Fruit fly (Drosophila melanogaster) whole organism, prepupa: ENCODE data around the gene MED20.
A peak's percentile ranks its signal among the peaks of the same experiment; 100 is the strongest.

Experiments
- Blimp-1 ChIP-seq: fragments of 200-800 bp; sonication (Bioruptor generic); optimal IDR thresholded peaks from 3 replicates; lab custom pipeline; 2017; ENCODE audit warnings: missing biosample characterization, missing genetic modification characterization, mild to moderate bottlenecking, moderate library complexity, missing genetic modification reagents
- CG10631 ChIP-seq: fragments of 200-800 bp; sonication (Bioruptor generic); optimal IDR thresholded peaks from 2 replicates; lab custom pipeline; 2016; ENCODE audit warnings: missing biosample characterization, missing genetic modification characterization
- CG10669 ChIP-seq: fragments of 200-800 bp; sonication (Bioruptor generic); optimal IDR thresholded peaks from 3 replicates; lab custom pipeline; 2018; ENCODE audit warnings: missing biosample characterization, mild to moderate bottlenecking, missing genetic modification characterization, moderate library complexity
- CG11294 ChIP-seq: fragments of 200-800 bp; sonication (Bioruptor generic); IDR thresholded peaks from 2 replicates; pipeline ENCODE4 v1.3.6; 2022; ENCODE audit warnings: missing biosample characterization, missing genetic modification characterization
- CG11902 ChIP-seq: fragments of 200-800 bp; sonication (Bioruptor generic); optimal IDR thresholded peaks from 3 replicates; lab custom pipeline; 2016; ENCODE audit warnings: missing biosample characterization, missing genetic modification characterization
- CG15336 ChIP-seq: fragments of 200-800 bp; sonication (Bioruptor generic); IDR thresholded peaks from 2 replicates; pipeline ENCODE4 v1.3.6; 2022; ENCODE audit warnings: missing biosample characterization, missing genetic modification characterization
- CG1621 ChIP-seq: fragments of 200-800 bp; sonication (Bioruptor generic); optimal IDR thresholded peaks from 3 replicates; lab custom pipeline; 2018; ENCODE audit warnings: missing biosample characterization, mild to moderate bottlenecking, missing genetic modification characterization
- CG16779 ChIP-seq: fragments of 200-800 bp; sonication (Bioruptor generic); optimal IDR thresholded peaks from 3 replicates; lab custom pipeline; 2017; ENCODE audit warnings: missing biosample characterization, mild to moderate bottlenecking, missing genetic modification characterization
- CG3032 ChIP-seq: fragments of 200-800 bp; optimal IDR thresholded peaks from 2 replicates; lab custom pipeline; 2019; ENCODE audit warnings: missing biosample characterization, mild to moderate bottlenecking, missing genetic modification characterization, moderate library complexity
- CG31627 ChIP-seq: fragments of 200-800 bp; sonication (Bioruptor generic); optimal IDR thresholded peaks from 3 replicates; lab custom pipeline; 2016; ENCODE audit warnings: missing biosample characterization, missing genetic modification characterization
- CG32006 ChIP-seq: fragments of 200-800 bp; sonication (Bioruptor generic); optimal IDR thresholded peaks from 3 replicates; lab custom pipeline; 2017; ENCODE audit warnings: missing biosample characterization, mild to moderate bottlenecking, missing genetic modification characterization
- CG34406 ChIP-seq: fragments of 200-800 bp; sonication (Bioruptor generic); optimal IDR thresholded peaks from 3 replicates; lab custom pipeline; 2016; ENCODE audit warnings: missing biosample characterization, missing genetic modification characterization
- CG6163 ChIP-seq: fragments of 200-800 bp; sonication (Bioruptor generic); IDR thresholded peaks from 3 replicates; pipeline ENCODE4 v1.3.6; 2022; ENCODE audit warnings: missing biosample characterization, missing genetic modification characterization
- CG6792 ChIP-seq: fragments of 200-800 bp; sonication (Bioruptor generic); optimal IDR thresholded peaks from 3 replicates; lab custom pipeline; 2016; ENCODE audit warnings: missing biosample characterization, missing genetic modification characterization
- CG6808 ChIP-seq: fragments of 200-800 bp; sonication (Bioruptor generic); optimal IDR thresholded peaks from 3 replicates; lab custom pipeline; 2017; ENCODE audit warnings: missing biosample characterization, missing genetic modification characterization, mild to moderate bottlenecking, moderate library complexity, missing genetic modification reagents
- CG7368 ChIP-seq: fragments of 200-800 bp; sonication (Bioruptor generic); optimal IDR thresholded peaks from 3 replicates; lab custom pipeline; 2016; ENCODE audit warnings: missing biosample characterization, missing genetic modification characterization
- CG8319 ChIP-seq: fragments of 200-800 bp; sonication (Bioruptor generic); optimal IDR thresholded peaks from 3 replicates; lab custom pipeline; 2016; ENCODE audit warnings: missing biosample characterization, missing genetic modification characterization
- CG8632 ChIP-seq: fragments of 200-800 bp; sonication (Bioruptor generic); optimal IDR thresholded peaks from 3 replicates; lab custom pipeline; 2016; ENCODE audit warnings: missing biosample characterization, missing genetic modification characterization
- CG9139 ChIP-seq: fragments of 200-800 bp; sonication (Bioruptor generic); optimal IDR thresholded peaks from 3 replicates; lab custom pipeline; 2017; ENCODE audit warnings: missing biosample characterization, mild to moderate bottlenecking, missing genetic modification characterization
- Eip75B ChIP-seq: fragments of 200-800 bp; sonication (Bioruptor generic); optimal IDR thresholded peaks from 3 replicates; lab custom pipeline; 2016; ENCODE audit warnings: missing biosample characterization, missing genetic modification characterization
- Eip78C ChIP-seq: fragments of 200-800 bp; sonication (Bioruptor generic); peaks from one replicate; lab custom pipeline; 2016; ENCODE audit warnings: missing biosample characterization, missing genetic modification characterization
- Eip93F ChIP-seq: fragments of 200-800 bp; sonication (Bioruptor generic); optimal IDR thresholded peaks from 2 replicates; lab custom pipeline; 2016; ENCODE audit warnings: missing biosample characterization, mild to moderate bottlenecking, missing genetic modification characterization
- Ets21C ChIP-seq: fragments of 200-800 bp; sonication (Bioruptor generic); optimal IDR thresholded peaks from 3 replicates; lab custom pipeline; 2016; ENCODE audit warnings: missing biosample characterization, missing genetic modification characterization
- Gug ChIP-seq: fragments of 200-800 bp; sonication (Bioruptor generic); IDR thresholded peaks from 2 replicates; pipeline ENCODE4 v1.3.6; 2022; ENCODE audit warnings: missing biosample characterization, missing genetic modification characterization
- Hr38 ChIP-seq: sonication (Bioruptor generic); optimal IDR thresholded peaks from 2 replicates; lab custom pipeline; 2016; ENCODE audit warnings: missing biosample characterization, missing genetic modification characterization
- Hr39 ChIP-seq: fragments of 200-800 bp; sonication (Bioruptor generic); optimal IDR thresholded peaks from 2 replicates; lab custom pipeline; 2016; ENCODE audit warnings: missing biosample characterization, missing genetic modification characterization
- Hr4 ChIP-seq: fragments of 200-800 bp; sonication (Bioruptor generic); optimal IDR thresholded peaks from 3 replicates; lab custom pipeline; 2016; ENCODE audit warnings: missing biosample characterization, missing genetic modification characterization
- Lpt ChIP-seq: fragments of 200-800 bp; sonication (Bioruptor generic); optimal IDR thresholded peaks from 3 replicates; lab custom pipeline; 2016; ENCODE audit warnings: missing biosample characterization, missing genetic modification characterization
- Met ChIP-seq: fragments of 200-800 bp; sonication (Bioruptor generic); optimal IDR thresholded peaks from 3 replicates; lab custom pipeline; 2016; ENCODE audit warnings: missing biosample characterization, missing genetic modification characterization
- OdsH ChIP-seq: fragments of 200-800 bp; sonication (Bioruptor generic); optimal IDR thresholded peaks from 3 replicates; lab custom pipeline; 2016; ENCODE audit warnings: missing biosample characterization, missing genetic modification characterization
- Smox ChIP-seq: fragments of 200-800 bp; sonication (Bioruptor generic); optimal IDR thresholded peaks from 3 replicates; lab custom pipeline; 2016; ENCODE audit warnings: missing biosample characterization, missing genetic modification characterization
- Sox102F ChIP-seq: fragments of 200-800 bp; sonication (Bioruptor generic); optimal IDR thresholded peaks from 2 replicates; lab custom pipeline; 2016; ENCODE audit warnings: missing biosample characterization, mild to moderate bottlenecking, missing genetic modification characterization
- Sox14 ChIP-seq: fragments of 200-800 bp; sonication (Bioruptor generic); optimal IDR thresholded peaks from 3 replicates; lab custom pipeline; 2016; ENCODE audit warnings: missing biosample characterization, missing genetic modification characterization
- Sox15 ChIP-seq: fragments of 200-800 bp; sonication (Bioruptor generic); optimal IDR thresholded peaks from 3 replicates; lab custom pipeline; 2016; ENCODE audit warnings: missing biosample characterization, missing genetic modification characterization
- achi ChIP-seq: fragments of 200-800 bp; sonication (Bioruptor generic); optimal IDR thresholded peaks from 3 replicates; lab custom pipeline; 2016; ENCODE audit warnings: missing biosample characterization, missing genetic modification characterization
- acj6 ChIP-seq: fragments of 200-800 bp; sonication (Bioruptor generic); optimal IDR thresholded peaks from 3 replicates; lab custom pipeline; 2016; ENCODE audit warnings: missing biosample characterization, missing genetic modification characterization
- dac ChIP-seq: fragments of 200-800 bp; sonication (Bioruptor generic); optimal IDR thresholded peaks from 2 replicates; lab custom pipeline; 2017; ENCODE audit warnings: missing biosample characterization, mild to moderate bottlenecking, missing genetic modification characterization
- dsx ChIP-seq: fragments of 200-800 bp; optimal IDR thresholded peaks from 3 replicates; lab custom pipeline; 2019; ENCODE audit warnings: missing biosample characterization, mild to moderate bottlenecking, missing genetic modification characterization, moderate library complexity; ENCODE audit not compliant: poor library complexity, severe bottlenecking
- eg ChIP-seq: fragments of 200-800 bp; sonication (Bioruptor generic); IDR thresholded peaks from 3 replicates; pipeline ENCODE4 v1.3.6; 2022; ENCODE audit warnings: missing biosample characterization, missing genetic modification characterization
- fd59A ChIP-seq: fragments of 200-800 bp; sonication (Bioruptor generic); optimal IDR thresholded peaks from 2 replicates; lab custom pipeline; 2017; ENCODE audit warnings: missing biosample characterization, mild to moderate bottlenecking, missing genetic modification characterization, missing genetic modification reagents
- fd85E ChIP-seq: fragments of 200-800 bp; sonication (Bioruptor generic); optimal IDR thresholded peaks from 3 replicates; lab custom pipeline; 2016; ENCODE audit warnings: missing biosample characterization, missing genetic modification characterization
- lz ChIP-seq: fragments of 200-800 bp; sonication (Bioruptor generic); optimal IDR thresholded peaks from 3 replicates; lab custom pipeline; 2016; ENCODE audit warnings: missing biosample characterization, missing genetic modification characterization
- pdm3 ChIP-seq: fragments of 200-800 bp; sonication (Bioruptor generic); optimal IDR thresholded peaks from 3 replicates; lab custom pipeline; 2016; ENCODE audit warnings: missing biosample characterization, missing genetic modification characterization
- salr ChIP-seq, 2 experiments: fragments of 200-800 bp; sonication (Bioruptor generic); optimal IDR thresholded peaks; 3 replicates each; lab custom pipeline; 2016 to 2018; ENCODE audit warnings: missing biosample characterization in 2 of 2, missing genetic modification characterization in 2 of 2, mild to moderate bottlenecking in 1 of 2
- ss ChIP-seq, 2 experiments: fragments of 200-800 bp; sonication (Bioruptor generic); optimal IDR thresholded peaks; 2 replicates in 1 of 2; 3 replicates in 1 of 2; lab custom pipeline; 2017 to 2018; ENCODE audit warnings: mild to moderate bottlenecking in 2 of 2, missing biosample characterization in 2 of 2, missing genetic modification characterization in 2 of 2, moderate library complexity in 1 of 2
- svp ChIP-seq: fragments of 200-800 bp; sonication (Bioruptor generic); peaks from one replicate; lab custom pipeline; 2016; ENCODE audit warnings: missing biosample characterization, missing genetic modification characterization
- vri ChIP-seq: fragments of 200-800 bp; sonication (Bioruptor generic); optimal IDR thresholded peaks from 3 replicates; lab custom pipeline; 2016; ENCODE audit warnings: missing biosample characterization, mild to moderate bottlenecking, missing genetic modification characterization

The MED20 gene

DNA sequence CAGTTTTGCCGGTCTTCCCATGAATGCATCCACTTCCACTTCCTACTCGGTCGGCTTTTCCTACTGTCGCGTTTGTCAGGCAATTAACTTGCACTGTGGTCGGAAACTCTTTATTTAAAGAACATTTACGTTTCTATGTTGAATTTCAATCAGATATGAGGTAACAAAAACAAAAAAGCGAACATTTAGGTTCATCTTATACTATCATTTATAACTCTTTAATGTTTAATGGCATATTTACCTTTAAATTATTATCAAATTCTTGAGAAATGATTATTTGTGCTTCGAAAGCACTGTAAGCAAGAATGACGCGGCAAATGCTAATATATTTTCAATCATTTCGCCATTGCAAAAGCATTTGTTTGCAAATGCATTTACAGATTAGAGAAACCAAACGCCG, 38.9 kb downstream of the MED20 start (continued):
- TF ChIP-seq Blimp-1 (GFP tag; lab: Kevin White, UChicago) (no peak), fd59A (GFP tag; lab: Kevin White, UChicago) (no peak), CG1621 (no peak), CG3032 (no peak), Eip78C (peak; percentile 70), CG16779 (tag; lab: Kevin White, UChicago) (no peak), Met (GFP tag; lab: Kevin White, UChicago) (no peak), CG7368 (GFP tag; lab: Kevin White, UChicago) (no peak), svp (GFP tag; lab: Kevin White, UChicago) (no peak), Hr4 (GFP tag; lab: Kevin White, UChicago) (no peak), CG34406 (GFP tag; lab: Kevin White, UChicago) (no peak), Sox15 (no peak), pdm3 (peak; percentile 5), CG11902 (GFP tag; lab: Kevin White, UChicago) (no peak), fd85E (GFP tag; lab: Kevin White, UChicago) (no peak), CG9139 (GFP tag; lab: Kevin White, UChicago) (no peak), CG8632 (no peak), lz (GFP tag; lab: Kevin White, UChicago) (no peak), dac (GFP tag; lab: Kevin White, UChicago) (no peak), CG15336 (peak; percentile 49; the same call in 1 of the 2 replicates), CG11294 (GFP tag; lab: Robert Waterston, UW) (no peak), Smox (no peak), vri (GFP tag; lab: Kevin White, UChicago) (no peak), salr (GFP tag; optimal IDR thresholded peaks at IDR 0.05; lab: Kevin White, UChicago) (no peak), Ets21C (GFP tag; lab: Kevin White, UChicago) (no peak), achi (GFP tag; lab: Kevin White, UChicago) (peak; percentile 28), CG32006 (no peak), CG6808 (GFP tag; lab: Kevin White, UChicago) (no peak), Eip93F (no peak), CG6163 (GFP tag; lab: Robert Waterston, UW) (0 out of 3 replicates have a peak, but pooled peaks have one; percentile 39), Hr39 (peak; percentile 10), Eip75B (GFP tag; lab: Kevin White, UChicago) (peak; percentile 3)

DNA sequence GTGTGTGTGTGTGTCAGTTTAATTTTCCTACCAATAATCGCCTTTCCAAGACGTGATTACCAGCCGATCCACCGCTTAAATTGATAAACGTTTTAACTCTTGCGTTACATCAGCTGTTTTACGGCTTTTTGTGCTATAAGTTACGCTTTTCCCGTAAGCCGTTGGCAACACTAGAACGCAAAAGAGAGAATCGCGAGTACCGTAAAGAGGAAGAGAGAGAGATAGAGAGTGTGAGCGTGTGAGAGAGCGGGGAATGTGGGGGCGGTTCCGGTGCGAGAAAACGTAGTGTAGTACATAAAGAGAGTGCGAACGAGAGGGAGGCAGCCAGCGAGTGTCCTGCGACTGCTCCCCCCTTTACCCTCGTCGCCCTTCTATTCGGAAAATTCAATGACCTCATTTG, 41.1 kb downstream of the MED20 start:
- TF ChIP-seq Hr39 (no peak), svp (GFP tag; lab: Kevin White, UChicago) (no peak), CG6163 (GFP tag; lab: Robert Waterston, UW) (peak; percentile 16; the same call in 1 of the 3 replicates), fd85E (GFP tag; lab: Kevin White, UChicago) (no peak), CG32006 (no peak), CG15336 (peak; percentile 18; the same call in 1 of the 2 replicates), CG11902 (GFP tag; lab: Kevin White, UChicago) (no peak), OdsH (GFP tag; lab: Kevin White, UChicago) (no peak), ss (GFP tag; optimal IDR thresholded peaks at IDR 0.05; lab: Kevin White, UChicago) (peak; percentile 11 to 28), vri (GFP tag; lab: Kevin White, UChicago) (peak; percentile 1), CG9139 (GFP tag; lab: Kevin White, UChicago) (no peak), Hr4 (GFP tag; lab: Kevin White, UChicago) (no peak), acj6 (no peak), dac (GFP tag; lab: Kevin White, UChicago) (no peak), CG7368 (GFP tag; lab: Kevin White, UChicago) (no peak), dsx (GFP tag; lab: Kevin White, UChicago) (no peak), CG10669 (GFP tag; lab: Kevin White, UChicago) (no peak), achi (GFP tag; lab: Kevin White, UChicago) (peak; percentile 3), salr (GFP tag; optimal IDR thresholded peaks at IDR 0.05; lab: Kevin White, UChicago) (no peak), lz (GFP tag; lab: Kevin White, UChicago) (no peak), CG34406 (GFP tag; lab: Kevin White, UChicago) (no peak), CG31627 (GFP tag; lab: Kevin White, UChicago) (no peak), pdm3 (no peak), Eip93F (no peak), Sox14 (peak; percentile 2), CG1621 (peak; percentile 77), Eip75B (GFP tag; lab: Kevin White, UChicago) (no peak), Hr38 (GFP tag; lab: Kevin White, UChicago) (no peak), eg (GFP tag; lab: Robert Waterston, UW) (no peak), Lpt (GFP tag; lab: Kevin White, UChicago) (no peak), CG6792 (GFP tag; lab: Kevin White, UChicago) (no peak), CG8319 (GFP tag; lab: Kevin White, UChicago) (no peak), Gug (GFP tag; lab: Robert Waterston, UW) (no peak), Sox102F (GFP tag; lab: Kevin White, UChicago) (no peak), Sox15 (no peak), CG10631 (GFP tag; lab: Kevin White, UChicago) (no peak), Eip78C (peak; percentile 57)
- TF ChIP-seq, all 60 proteins: peak for 8
